Fruit fly (Drosophila melanogaster) whole organism, pupa: Measurements from ENCODE around the gene CG42525.

ENCODE experiments used
- CG10348 ChIP-seq: fragments of 200-800 bp; sonication (Bioruptor generic); IDR thresholded peaks from 2 replicates; pipeline ENCODE4 v1.3.6; 2022; ENCODE audit warnings: missing biosample characterization, missing genetic modification characterization
- CG14655 ChIP-seq: fragments of 200-800 bp; sonication (Bioruptor generic); optimal IDR thresholded peaks from 3 replicates; lab custom pipeline; 2017; ENCODE audit warnings: mild to moderate bottlenecking, missing biosample characterization, missing genetic modification reagents, missing genetic modification characterization
- CG15710 ChIP-seq: fragments of 200-800 bp; sonication (Bioruptor generic); optimal IDR thresholded peaks from 2 replicates; lab custom pipeline; 2018; ENCODE audit warnings: missing biosample characterization, mild to moderate bottlenecking, missing genetic modification characterization, moderate library complexity
- CG34367 ChIP-seq: fragments of 200-800 bp; sonication (Bioruptor generic); optimal IDR thresholded peaks from 2 replicates; lab custom pipeline; 2018; ENCODE audit warnings: missing biosample characterization, mild to moderate bottlenecking, missing genetic modification characterization
- CG8159 ChIP-seq: fragments of 200-800 bp; sonication (Bioruptor generic); optimal IDR thresholded peaks from 3 replicates; lab custom pipeline; 2018; ENCODE audit warnings: missing biosample characterization, mild to moderate bottlenecking, missing genetic modification characterization, moderate library complexity
- CG8301 ChIP-seq: fragments of 200-800 bp; sonication (Bioruptor generic); optimal IDR thresholded peaks from 2 replicates; lab custom pipeline; 2018; ENCODE audit warnings: missing biosample characterization, mild to moderate bottlenecking, missing genetic modification characterization
- CG9948 ChIP-seq: fragments of 200-800 bp; sonication (Bioruptor generic); optimal IDR thresholded peaks from 2 replicates; lab custom pipeline; 2018; ENCODE audit warnings: missing biosample characterization, mild to moderate bottlenecking, missing genetic modification characterization, moderate library complexity
- D1 ChIP-seq: fragments of 200-800 bp; sonication (Bioruptor generic); optimal IDR thresholded peaks from 2 replicates; lab custom pipeline; 2018; ENCODE audit warnings: missing biosample characterization, mild to moderate bottlenecking, missing genetic modification characterization, moderate library complexity
- EcR ChIP-seq: fragments of 200-800 bp; sonication (Bioruptor generic); optimal IDR thresholded peaks from 3 replicates; lab custom pipeline; 2019; ENCODE audit warnings: missing biosample characterization, missing genetic modification characterization, mild to moderate bottlenecking, moderate library complexity, missing genetic modification reagents
- Ets98B ChIP-seq: fragments of 200-800 bp; sonication (Bioruptor generic); IDR thresholded peaks from 2 replicates; pipeline ENCODE4 v1.3.6; 2022; ENCODE audit warnings: missing biosample characterization, missing genetic modification characterization
- Pif1B ChIP-seq: fragments of 200-800 bp; sonication (Bioruptor generic); optimal IDR thresholded peaks from 3 replicates; lab custom pipeline; 2016; ENCODE audit warnings: missing biosample characterization, missing genetic modification characterization
- Snoo ChIP-seq: fragments of 200-800 bp; sonication (Bioruptor generic); optimal IDR thresholded peaks from 3 replicates; lab custom pipeline; 2017; ENCODE audit warnings: missing biosample characterization, mild to moderate bottlenecking, missing genetic modification characterization, inconsistent platforms
- fd96Ca ChIP-seq: fragments of 200-800 bp; sonication (Bioruptor generic); IDR thresholded peaks from 3 replicates; pipeline ENCODE4 v1.3.6; 2022; ENCODE audit warnings: missing biosample characterization, missing genetic modification characterization
- rn ChIP-seq: fragments of 200-800 bp; sonication (Bioruptor generic); IDR thresholded peaks from 2 replicates; pipeline ENCODE4 v1.3.6; 2022; ENCODE audit warnings: missing biosample characterization, missing genetic modification characterization

DNA sequence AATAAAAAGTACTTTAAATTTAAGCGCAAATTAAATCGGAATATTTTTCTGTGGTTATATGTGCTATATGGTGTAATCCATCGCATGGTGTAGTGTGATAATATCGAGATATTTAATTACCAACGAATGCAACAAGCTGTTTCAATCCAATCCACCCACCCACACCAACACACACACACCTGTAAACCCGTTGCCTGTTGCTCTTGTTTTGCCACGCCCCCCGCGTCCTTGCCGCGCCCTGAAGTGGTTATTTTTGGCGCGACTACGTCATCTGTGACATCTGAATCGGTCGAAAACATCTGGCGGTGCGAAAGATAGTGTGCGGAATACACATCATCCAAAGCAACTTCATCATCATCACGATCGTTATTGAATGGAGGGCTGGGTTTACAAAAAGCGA, 24.1 kb downstream of the CG42525 start:
- no peak for TF ChIP-seq fd96Ca
- TF ChIP-seq CG8159 (tag; lab: Kevin White, UChicago) = no peak
- TF ChIP-seq CG8301 (tag; lab: Kevin White, UChicago) = no peak
- TF ChIP-seq EcR (GFP tag; lab: Kevin White, UChicago) = peak; percentile 35
- no peak for TF ChIP-seq CG14655 (GFP tag; lab: Kevin White, UChicago)
- no peak for TF ChIP-seq CG9948 (tag; lab: Kevin White, UChicago)
- TF ChIP-seq CG15710 (tag; lab: Kevin White, UChicago) = no peak
- TF ChIP-seq Snoo = no peak
- no peak for TF ChIP-seq Ets98B (GFP tag; lab: Robert Waterston, UW)
- TF ChIP-seq rn (GFP tag; lab: Robert Waterston, UW) = no peak
- no peak for TF ChIP-seq CG34367 (tag; lab: Kevin White, UChicago)
- TF ChIP-seq CG10348 (GFP tag; lab: Robert Waterston, UW) = no peak
- no peak for TF ChIP-seq Pif1B (GFP tag; lab: Kevin White, UChicago)
- TF ChIP-seq D1 (tag; lab: Kevin White, UChicago) = no peak
